Worm (Caenorhabditis elegans) whole organism, dauer: ENCODE data around the gene C34B4.2.

Source experiments
- unc-62 ChIP-seq: sonication (generic microtip); optimal IDR thresholded peaks from 2 replicates; lab custom pipeline; 2017; ENCODE audit warnings: missing biosample characterization, missing genetic modification reagents, missing genetic modification characterization

The C34B4.2 gene

ce11 chrV:13064164-13064563 is 18.7 kb upstream of the C34B4.2 start:
- TF ChIP-seq unc-62 (GFP tag; lab: Kevin White, UChicago) = no peak

- TF ChIP-seq unc-62 (GFP tag; lab: Kevin White, UChicago) = no peak
Observed at ce11 chrV:13070278-13070677, 12.6 kb upstream of the C34B4.2 start.

ce11 chrV:13071052-13071451 is 11.8 kb upstream of the C34B4.2 start, which contains the start of gene C34B4.3:
C34B4.3 (minus strand) TSS chrV:13071152.
- TF ChIP-seq unc-62 (GFP tag; lab: Kevin White, UChicago) = no peak

- TF ChIP-seq unc-62 (GFP tag; lab: Kevin White, UChicago) = no peak
Observed at ce11 chrV:13073145-13073544, 9.7 kb upstream of the C34B4.2 start.

- no peak for TF ChIP-seq unc-62 (GFP tag; lab: Kevin White, UChicago)
Observed at ce11 chrV:13074148-13074547, 8.7 kb upstream of the C34B4.2 start.

ce11 chrV:13075432-13075831 is 7.4 kb upstream of the C34B4.2 start:
- no peak for TF ChIP-seq unc-62 (GFP tag; lab: Kevin White, UChicago)

- no peak for TF ChIP-seq unc-62 (GFP tag; lab: Kevin White, UChicago)
Observed at ce11 chrV:13081197-13081747, 1.6 kb upstream of the C34B4.2 start.

ce11 chrV:13083751-13084672 is 1.2 kb downstream of the C34B4.2 start:
- no peak for TF ChIP-seq unc-62 (GFP tag; lab: Kevin White, UChicago)

- no peak for TF ChIP-seq unc-62 (GFP tag; lab: Kevin White, UChicago)
Observed at ce11 chrV:13085227-13085640, 2.4 kb downstream of the C34B4.2 start.

- no peak for TF ChIP-seq unc-62 (GFP tag; lab: Kevin White, UChicago)
Observed at ce11 chrV:13085917-13086552, 3.2 kb downstream of the C34B4.2 start.

- TF ChIP-seq unc-62 (GFP tag; lab: Kevin White, UChicago) = no peak
Observed at ce11 chrV:13088485-13088884, 5.6 kb downstream of the C34B4.2 start.

ce11 chrV:13090130-13090770 is 7.4 kb downstream of the C34B4.2 start, which contains the start of gene C34B4.4:
C34B4.4 (plus strand) TSS chrV:13090405.
- TF ChIP-seq unc-62 (GFP tag; lab: Kevin White, UChicago) = no peak

- TF ChIP-seq unc-62 (GFP tag; lab: Kevin White, UChicago) = no peak
Observed at ce11 chrV:13092349-13092748, 9.5 kb downstream of the C34B4.2 start, which contains the start of gene lurp-4. lurp-4 (plus strand) TSS chrV:13092649.

ce11 chrV:13095654-13096053 is 12.8 kb downstream of the C34B4.2 start, which contains the start of gene C34B4.5:
C34B4.5 (plus strand) TSS chrV:13095954.
- no peak for TF ChIP-seq unc-62 (GFP tag; lab: Kevin White, UChicago)

ce11 chrV:13105840-13106429 is 23.1 kb downstream of the C34B4.2 start:
- no peak for TF ChIP-seq unc-62 (GFP tag; lab: Kevin White, UChicago)
